Fruit fly (Drosophila melanogaster) whole organism: ENCODE measurements around the gene ND-B16.6.
"Not testable (repeated sequence)": the region's sequence is repeated elsewhere in the genome, so short reads cannot be mapped to it uniquely, and the experiment has no call there.

Experiments
- CG8478 ChIP-seq: fragments of >200 bp; optimal IDR thresholded peaks from 2 replicates; lab custom pipeline; 2018; ENCODE audit warnings: inconsistent platforms
- Dll ChIP-seq: fragments of >200 bp; optimal IDR thresholded peaks from 2 replicates; lab custom pipeline; 2017
- EcR ChIP-seq, 2 experiments: fragments of >200 bp; optimal IDR thresholded peaks; 2 replicates each; lab custom pipeline; 2017; ENCODE audit warnings: missing biosample characterization in 2 of 2, missing genetic modification characterization in 2 of 2, missing genetic modification reagents in 2 of 2
- pan ChIP-seq: fragments of >200 bp; optimal IDR thresholded peaks from 2 replicates; lab custom pipeline; 2017
- psq ChIP-seq: fragments of >200 bp; optimal IDR thresholded peaks from 2 replicates; lab custom pipeline; 2017
- usp ChIP-seq: fragments of >200 bp; optimal IDR thresholded peaks from 2 replicates; lab custom pipeline; 2017; ENCODE audit warnings: missing biosample characterization, missing genetic modification characterization, mixed read lengths

ND-B16.6 gene

dm6 chrX:6350213-6350679 lies at the start of gene ND-B16.6, which contains the start of gene kdn:
TSS of gene ND-B16.6 (minus strand) at chrX:6350401.
TSS of gene kdn (plus strand) at chrX:6350629.
- no peak for TF ChIP-seq usp (GFP tag; lab: Kevin White, UChicago)

- not testable (repeated sequence) for TF ChIP-seq usp (GFP tag; lab: Kevin White, UChicago); psq; pan (lab: Kevin White, UChicago)
Observed at dm6 chrX:6400000-6400399, 49.8 kb upstream of the ND-B16.6 start, which contains the start of gene CG33669. TSS of gene CG33669 (minus strand) at chrX:6400100.

DNA sequence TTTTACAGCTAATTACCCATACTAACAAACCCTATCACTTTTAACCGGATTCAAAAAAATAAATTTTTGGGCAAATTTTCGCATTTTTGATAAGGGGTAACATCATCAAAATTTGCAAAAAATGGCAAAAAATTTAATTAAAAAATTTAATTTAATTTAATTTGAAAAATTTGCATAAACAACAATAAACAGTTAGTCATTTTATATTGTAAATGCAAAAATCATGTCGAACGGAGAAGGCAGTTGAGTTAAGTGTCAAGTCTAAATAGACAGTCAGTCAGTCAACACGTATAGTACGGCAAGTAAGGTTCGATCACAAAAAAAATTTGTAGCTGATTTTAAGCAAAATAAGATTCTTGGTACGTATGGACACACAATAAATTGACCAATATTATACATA lies 33.7 kb upstream of the ND-B16.6 start, which contains the start of gene CG33664:
Gene CG33664 (plus strand): TSS at position 301 of the 400 bp plus-strand sequence.
- TF ChIP-seq CG8478; Dll (lab: Kevin White, UChicago); pan (lab: Kevin White, UChicago): not testable (repeated sequence)

- no peak for TF ChIP-seq psq
- no peak for TF ChIP-seq CG8478
- no peak for TF ChIP-seq pan (lab: Kevin White, UChicago)
- TF ChIP-seq Dll (lab: Kevin White, UChicago): no peak
- TF ChIP-seq EcR (GFP tag; optimal IDR thresholded peaks at IDR 0.05; lab: Kevin White, UChicago): no peak
- TF ChIP-seq usp (GFP tag; lab: Kevin White, UChicago): no peak
Observed at dm6 chrX:6376748-6377147, 26.5 kb upstream of the ND-B16.6 start.

- TF ChIP-seq CG8478: no peak
- TF ChIP-seq psq: no peak
- no peak for TF ChIP-seq EcR (GFP tag; optimal IDR thresholded peaks at IDR 0.05; lab: Kevin White, UChicago)
- no peak for TF ChIP-seq Dll (lab: Kevin White, UChicago)
- no peak for TF ChIP-seq usp (GFP tag; lab: Kevin White, UChicago)
- no peak for TF ChIP-seq pan (lab: Kevin White, UChicago)
Observed at dm6 chrX:6375636-6376035, 25.4 kb upstream of the ND-B16.6 start.

DNA sequence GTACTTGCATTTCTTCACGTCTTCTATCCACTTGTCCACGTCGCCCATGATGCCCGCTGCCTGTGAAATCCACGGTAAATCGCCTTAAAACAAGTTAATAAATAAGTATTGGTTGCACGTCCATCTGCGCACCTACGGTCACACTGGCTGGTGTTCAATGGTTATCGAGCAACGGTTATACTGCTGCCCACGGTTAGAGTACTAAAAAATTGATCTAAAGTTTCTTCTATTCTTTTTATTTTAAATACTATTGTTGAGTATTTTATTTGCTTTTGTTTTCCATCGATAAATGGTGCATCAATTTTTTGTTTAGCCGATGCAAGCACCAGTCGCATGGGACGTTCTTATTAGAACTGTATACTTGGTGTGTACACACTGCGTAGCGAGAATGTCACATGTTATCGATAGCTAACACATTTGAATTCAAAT lies 22.6 kb upstream of the ND-B16.6 start, which contains the start of gene PpV:
Gene PpV (minus strand): TSS at position 147 of the 429 bp plus-strand sequence.
- TF ChIP-seq EcR (GFP tag; optimal IDR thresholded peaks at IDR 0.05; lab: Kevin White, UChicago): no peak
- no peak for TF ChIP-seq pan (lab: Kevin White, UChicago)
- TF ChIP-seq CG8478: no peak
- TF ChIP-seq usp (GFP tag; lab: Kevin White, UChicago): no peak
- TF ChIP-seq Dll (lab: Kevin White, UChicago): no peak
- TF ChIP-seq psq: no peak

dm6 chrX:6366357-6366691 lies 16.1 kb upstream of the ND-B16.6 start:
- TF ChIP-seq CG8478: no peak
- no peak for TF ChIP-seq EcR (GFP tag; optimal IDR thresholded peaks at IDR 0.05; lab: Kevin White, UChicago)
- no peak for TF ChIP-seq psq
- no peak for TF ChIP-seq usp (GFP tag; lab: Kevin White, UChicago)
- TF ChIP-seq pan (lab: Kevin White, UChicago): no peak

- TF ChIP-seq EcR (GFP tag; optimal IDR thresholded peaks at IDR 0.05; lab: Kevin White, UChicago): no peak
- no peak for TF ChIP-seq usp (GFP tag; lab: Kevin White, UChicago)
- TF ChIP-seq CG8478: no peak
- TF ChIP-seq pan (lab: Kevin White, UChicago): no peak
- no peak for TF ChIP-seq Dll (lab: Kevin White, UChicago)
- TF ChIP-seq psq: no peak
Observed at dm6 chrX:6365632-6366356, 15.6 kb upstream of the ND-B16.6 start, which contains the start of the genes swa and Marf. TSS of gene swa (minus strand) at chrX:6365708. TSS of gene Marf (plus strand) at chrX:6365949.

DNA sequence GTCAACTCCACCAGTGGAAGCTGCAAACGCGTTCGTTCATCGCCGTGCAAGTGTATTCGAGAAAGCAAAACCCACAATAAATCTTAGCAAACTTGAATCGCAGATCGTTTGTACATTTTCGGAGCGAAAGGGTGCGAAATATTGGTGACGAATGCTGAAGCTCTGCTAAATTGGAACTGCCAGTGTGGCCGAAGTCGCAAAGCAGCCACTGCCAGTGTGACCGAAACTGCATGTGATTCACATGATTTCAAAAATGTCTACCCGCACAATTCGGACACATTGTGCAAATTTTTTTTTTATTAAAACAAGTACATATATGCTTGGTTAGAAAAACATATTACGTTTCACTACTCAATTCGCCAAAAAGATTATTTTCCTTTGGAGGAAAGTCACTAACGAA lies 11.0 kb upstream of the ND-B16.6 start:
- TF ChIP-seq Dll (lab: Kevin White, UChicago) (no peak), psq (no peak), CG8478 (no peak), EcR (GFP tag; optimal IDR thresholded peaks at IDR 0.05; lab: Kevin White, UChicago) (no peak), usp (GFP tag; lab: Kevin White, UChicago) (no peak), pan (lab: Kevin White, UChicago) (no peak)

DNA sequence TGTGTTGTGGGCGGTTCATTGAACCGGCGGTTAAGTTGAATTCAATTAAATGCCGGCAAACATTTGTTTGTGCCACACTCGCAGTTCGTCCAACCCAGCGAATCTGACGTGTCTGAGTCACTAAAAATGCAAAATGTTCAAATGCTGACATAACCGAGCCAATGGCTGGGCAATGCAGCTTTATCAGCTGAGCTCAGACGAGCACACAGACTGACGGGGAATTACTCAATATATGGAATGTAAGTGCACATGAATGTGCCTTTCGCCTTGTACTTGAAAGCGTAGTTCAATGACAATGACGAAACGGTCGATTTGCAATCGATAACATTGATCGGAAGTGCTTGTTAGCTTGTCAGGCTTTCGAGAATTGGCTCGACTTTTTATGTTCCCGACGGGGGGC lies 8.0 kb upstream of the ND-B16.6 start:
- no peak for TF ChIP-seq usp (GFP tag; lab: Kevin White, UChicago)
- TF ChIP-seq pan (lab: Kevin White, UChicago): no peak
- no peak for TF ChIP-seq Dll (lab: Kevin White, UChicago)

- TF ChIP-seq pan (lab: Kevin White, UChicago) (no peak), EcR (GFP tag; optimal IDR thresholded peaks at IDR 0.05; lab: Kevin White, UChicago) (no peak), CG8478 (no peak), psq (no peak), Dll (lab: Kevin White, UChicago) (no peak), usp (GFP tag; lab: Kevin White, UChicago) (no peak)
Observed at dm6 chrX:6357456-6358007, 7.3 kb upstream of the ND-B16.6 start.

DNA sequence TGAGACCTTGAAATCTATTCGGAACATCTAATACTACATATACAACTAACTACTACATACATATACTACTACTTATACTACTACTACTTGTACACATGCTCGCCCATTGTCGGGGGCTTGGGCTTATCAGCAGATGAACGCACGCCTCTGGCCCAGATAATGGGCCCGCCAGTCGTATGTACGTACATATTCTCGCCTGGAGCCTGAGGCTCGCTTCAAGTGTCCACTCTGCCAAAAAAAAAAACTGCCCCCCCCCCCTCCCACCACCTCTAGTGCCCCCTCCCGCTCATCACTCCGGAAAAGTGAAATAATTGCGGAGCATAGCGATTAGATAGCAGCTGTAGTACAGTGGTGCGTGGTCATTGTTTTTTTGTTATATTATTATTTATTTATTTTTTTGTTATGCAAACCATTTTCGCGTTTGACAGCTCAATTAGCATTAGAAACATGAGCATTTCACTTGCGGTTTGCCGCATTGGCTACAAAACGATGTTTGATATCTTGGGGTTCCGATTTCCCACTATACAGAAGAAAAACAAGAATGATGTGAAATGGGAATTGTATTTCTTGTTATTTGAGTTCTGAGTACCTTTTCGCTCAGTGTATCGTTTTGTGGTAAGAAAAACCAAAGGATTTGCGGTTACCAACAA lies 6.7 kb upstream of the ND-B16.6 start:
- TF ChIP-seq EcR (GFP tag; optimal IDR thresholded peaks at IDR 0.05; lab: Kevin White, UChicago) (no peak), Dll (lab: Kevin White, UChicago) (no peak), pan (lab: Kevin White, UChicago) (no peak)
